Worm (Caenorhabditis elegans): ENCODE measurements around the gene F58E2.2.

Gene F58E2.2

DNA sequence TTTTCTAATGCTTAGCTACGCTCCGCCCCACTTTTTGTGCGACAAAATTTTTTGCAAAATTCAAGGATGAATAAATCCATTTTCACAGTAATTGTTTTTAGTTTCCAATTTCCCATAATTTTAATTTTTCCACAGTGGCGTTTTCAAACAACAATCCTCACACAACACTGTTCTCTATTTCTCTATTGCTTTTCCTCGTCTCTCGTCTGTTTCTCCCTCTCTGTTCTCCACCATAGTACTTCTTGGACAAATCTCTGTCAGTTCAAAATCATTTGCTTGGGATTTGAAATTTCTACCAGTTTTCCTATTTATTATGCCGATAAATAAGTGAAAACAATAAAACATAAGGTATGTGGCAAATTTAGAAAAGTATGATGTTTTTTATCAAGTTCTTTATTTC is 6.6 kb upstream of the F58E2.2 start, which contains the start of gene F58E2.4:
Gene F58E2.4, plus strand, starts transcription at position 134 of the 400 bp plus-strand sequence.
- TF ChIP-seq W03F9.2 (tag; optimal IDR thresholded peaks at IDR 0.05) (no peak), him-1 (tag; optimal IDR thresholded peaks at IDR 0.05) (no peak), dao-5 (tag; optimal IDR thresholded peaks at IDR 0.05) (no peak)

DNA sequence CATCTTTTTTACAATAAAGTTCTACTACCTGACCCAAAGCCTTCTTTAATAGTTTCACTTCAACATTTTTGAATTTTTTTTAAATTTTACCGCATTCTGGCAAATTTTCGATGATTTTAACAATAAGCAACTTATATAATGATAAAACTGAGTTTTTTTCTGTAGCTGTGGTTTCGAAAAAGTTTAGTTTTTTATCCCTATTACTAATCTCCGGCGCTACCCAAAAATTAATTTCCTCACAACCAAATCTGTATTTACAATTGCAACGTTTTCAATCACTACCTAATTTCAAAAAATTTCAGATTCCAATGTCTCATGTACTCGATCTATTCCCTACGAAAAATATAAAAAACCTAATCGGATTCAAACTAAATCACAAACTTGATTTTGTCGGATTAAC is 2.7 kb upstream of the F58E2.2 start, which contains the start of gene F58E2.3:
Gene F58E2.3, plus strand, starts transcription at position 301 of the 400 bp plus-strand sequence.
- no peak for TF ChIP-seq W03F9.2 (tag; optimal IDR thresholded peaks at IDR 0.05)
- no peak for TF ChIP-seq dao-5 (tag; optimal IDR thresholded peaks at IDR 0.05)
- no peak for TF ChIP-seq him-1 (tag; optimal IDR thresholded peaks at IDR 0.05)

DNA sequence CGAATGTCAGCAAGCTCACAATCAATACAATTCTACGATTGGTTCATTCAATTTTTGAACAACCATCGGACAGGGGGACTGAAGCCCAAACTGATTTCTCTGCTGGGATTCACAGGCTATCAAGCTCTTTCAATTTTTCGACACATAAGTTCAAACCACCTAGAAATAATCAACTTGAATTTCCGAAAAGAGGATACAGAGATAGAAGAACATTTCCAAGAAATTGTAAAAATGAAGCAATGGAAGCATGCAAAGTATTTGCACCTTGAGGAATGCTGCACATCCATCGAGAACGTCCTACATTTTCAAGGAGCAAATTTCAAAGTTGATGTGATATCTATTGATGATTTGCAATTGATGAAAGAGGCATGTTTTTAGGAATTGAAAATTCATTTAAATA is 2.1 kb upstream of the F58E2.2 start:
- no peak for TF ChIP-seq W03F9.2 (tag; optimal IDR thresholded peaks at IDR 0.05)
- no peak for TF ChIP-seq him-1 (tag; optimal IDR thresholded peaks at IDR 0.05)
- no peak for TF ChIP-seq dao-5 (tag; optimal IDR thresholded peaks at IDR 0.05)

DNA sequence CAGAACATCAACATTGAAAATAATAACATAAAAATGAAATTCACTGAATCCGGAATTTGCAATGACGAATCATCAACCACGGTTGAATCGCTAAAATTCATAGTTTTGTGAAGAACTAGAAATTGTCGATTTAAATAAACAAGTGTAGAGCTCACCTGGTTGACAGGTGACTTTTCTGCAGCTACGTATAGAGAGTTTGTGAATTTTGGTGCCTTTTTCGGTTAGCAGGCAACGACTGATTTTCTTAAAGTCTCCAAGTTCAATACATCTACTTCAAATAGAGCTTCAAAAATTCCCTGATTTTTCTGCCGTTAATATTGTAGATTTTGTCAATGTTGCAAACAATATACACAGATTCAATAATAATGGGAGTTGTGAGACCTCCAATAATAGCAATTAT is 7.3 kb downstream of the F58E2.2 start, which contains the start of gene srz-69:
Gene srz-69, minus strand, starts transcription at position 101 of the 400 bp plus-strand sequence.
- no peak for TF ChIP-seq him-1 (tag; optimal IDR thresholded peaks at IDR 0.05)
- TF ChIP-seq dao-5 (tag; optimal IDR thresholded peaks at IDR 0.05): no peak
- TF ChIP-seq W03F9.2 (tag; optimal IDR thresholded peaks at IDR 0.05): no peak

DNA sequence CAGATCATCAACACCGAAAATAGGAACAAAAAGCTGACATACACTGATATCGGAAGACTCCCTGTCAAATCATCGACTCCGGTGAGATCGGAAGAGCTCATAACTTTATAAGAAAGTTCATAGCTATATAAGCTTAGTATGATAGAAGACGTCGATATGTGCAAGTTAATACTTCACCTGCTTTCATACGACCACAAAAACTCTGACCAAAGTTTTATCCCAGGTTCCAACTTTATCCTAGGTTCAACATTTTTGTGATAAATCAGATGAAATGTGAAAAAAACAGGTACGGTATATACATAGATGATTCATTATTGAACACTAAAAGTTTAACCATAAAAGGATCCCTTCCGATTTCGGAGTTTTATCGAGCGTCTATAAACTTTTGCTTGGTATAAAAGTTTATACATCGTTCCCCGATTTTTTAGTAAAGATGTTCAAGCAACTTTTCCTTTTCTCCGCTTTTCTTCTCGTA is 9.1 kb downstream of the F58E2.2 start, which contains the start of the genes srz-70 and C09G12.5:
Gene srz-70, minus strand, starts transcription at position 101 of the 475 bp plus-strand sequence.
Gene C09G12.5, plus strand, starts transcription at position 425 of the 475 bp plus-strand sequence.
- TF ChIP-seq W03F9.2 (tag; optimal IDR thresholded peaks at IDR 0.05) (no peak), dao-5 (tag; optimal IDR thresholded peaks at IDR 0.05) (no peak), him-1 (tag; optimal IDR thresholded peaks at IDR 0.05) (no peak)

ce11 chrIV:3481760-3482159 is 11.9 kb downstream of the F58E2.2 start, which contains the start of gene srz-37:
Gene srz-37 (minus strand): TSS chrIV:3481860.
- TF ChIP-seq W03F9.2 (tag; optimal IDR thresholded peaks at IDR 0.05): no peak
- TF ChIP-seq him-1 (tag; optimal IDR thresholded peaks at IDR 0.05): no peak
- TF ChIP-seq dao-5 (tag; optimal IDR thresholded peaks at IDR 0.05): no peak

DNA sequence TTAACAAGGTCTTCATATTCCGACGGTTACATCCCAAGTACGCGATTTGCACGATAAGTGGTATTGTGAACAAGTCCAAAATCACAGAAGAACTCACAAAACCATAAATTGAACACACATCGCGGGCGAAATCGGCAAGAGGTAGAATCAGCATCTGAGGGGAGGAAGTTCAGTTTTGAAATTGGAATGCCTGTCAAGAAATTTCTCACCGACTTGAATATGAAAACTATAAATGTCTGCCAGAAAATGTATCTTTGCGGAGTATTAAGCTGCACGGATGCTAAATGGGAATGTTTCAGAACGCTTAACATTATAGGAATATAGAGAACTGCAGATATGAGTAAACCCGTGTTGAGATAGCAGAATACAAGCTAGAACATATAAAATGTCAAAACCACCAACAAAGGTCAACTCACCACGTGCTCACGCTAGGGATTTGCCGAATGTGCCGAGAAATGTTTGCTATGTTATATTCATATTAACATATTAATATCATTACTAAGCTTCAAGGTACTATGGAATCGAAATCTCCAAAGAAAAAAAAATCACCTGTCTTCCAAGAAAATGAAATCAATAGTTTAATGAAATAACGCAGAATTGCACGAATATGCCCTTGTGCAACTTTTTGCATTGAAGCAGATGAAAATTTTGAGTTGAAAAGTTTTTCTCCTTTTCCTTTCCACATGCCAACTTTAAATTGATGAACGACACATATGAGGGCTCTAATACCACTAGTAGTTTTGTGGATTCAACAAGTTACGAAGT is 12.5 kb downstream of the F58E2.2 start, which contains the start of gene srz-82:
Gene srz-82, plus strand, starts transcription at position 701 of the 765 bp plus-strand sequence.
- no peak for TF ChIP-seq him-1 (tag; optimal IDR thresholded peaks at IDR 0.05)

- TF ChIP-seq him-1 (tag; optimal IDR thresholded peaks at IDR 0.05) (no peak), dao-5 (tag; optimal IDR thresholded peaks at IDR 0.05) (no peak), W03F9.2 (tag; optimal IDR thresholded peaks at IDR 0.05) (no peak)
Observed at ce11 chrIV:3491477-3491876, 21.6 kb downstream of the F58E2.2 start, which contains the start of gene srz-78. Gene srz-78 (plus strand): TSS chrIV:3491777.

DNA sequence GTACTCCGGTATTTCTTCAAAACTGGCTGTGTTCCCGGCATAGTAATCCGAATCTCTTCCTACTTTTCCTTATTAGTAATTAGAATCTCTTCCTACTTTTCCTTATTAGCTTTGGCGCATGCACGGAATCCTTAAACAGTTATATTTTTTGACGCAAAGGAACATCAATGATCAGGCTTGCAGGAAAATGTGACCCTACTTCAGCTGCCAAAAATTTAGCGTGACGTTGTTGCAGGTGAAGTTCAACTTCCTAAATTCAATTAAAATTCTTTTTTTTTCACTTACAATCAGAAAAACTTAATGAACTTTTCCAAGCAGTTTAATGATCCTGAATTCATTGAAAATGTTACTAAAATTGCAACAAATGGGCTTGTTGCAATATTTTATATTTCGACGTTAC is 23.5 kb downstream of the F58E2.2 start, which contains the start of gene srz-79:
Gene srz-79, plus strand, starts transcription at position 301 of the 400 bp plus-strand sequence.
- TF ChIP-seq W03F9.2 (tag; optimal IDR thresholded peaks at IDR 0.05): no peak
- TF ChIP-seq dao-5 (tag; optimal IDR thresholded peaks at IDR 0.05): no peak
- no peak for TF ChIP-seq him-1 (tag; optimal IDR thresholded peaks at IDR 0.05)

DNA sequence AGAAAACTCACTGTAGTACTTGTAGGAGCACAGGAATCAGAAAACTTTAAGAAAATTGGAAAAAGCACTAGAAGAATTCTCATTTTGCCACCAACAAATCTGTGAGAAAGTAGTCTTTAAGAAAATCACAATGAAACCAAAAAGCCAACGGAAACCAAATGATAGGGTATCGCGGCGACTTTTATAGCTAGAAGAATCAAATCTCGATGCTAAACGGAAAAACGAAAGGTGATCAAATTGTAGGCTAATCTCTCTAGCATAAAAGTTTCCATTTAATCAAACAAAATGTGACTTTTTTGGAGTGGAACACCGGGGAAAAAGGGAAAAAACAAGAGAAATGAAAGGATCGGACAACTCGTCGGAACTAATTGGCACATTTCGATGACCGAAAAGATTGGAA is 26.5 kb downstream of the F58E2.2 start, which contains the start of gene C09G12.17:
Gene C09G12.17, minus strand, starts transcription at position 101 of the 400 bp plus-strand sequence.
- TF ChIP-seq dao-5 (tag; optimal IDR thresholded peaks at IDR 0.05): no peak
- TF ChIP-seq W03F9.2 (tag; optimal IDR thresholded peaks at IDR 0.05): no peak
- no peak for TF ChIP-seq him-1 (tag; optimal IDR thresholded peaks at IDR 0.05)

DNA sequence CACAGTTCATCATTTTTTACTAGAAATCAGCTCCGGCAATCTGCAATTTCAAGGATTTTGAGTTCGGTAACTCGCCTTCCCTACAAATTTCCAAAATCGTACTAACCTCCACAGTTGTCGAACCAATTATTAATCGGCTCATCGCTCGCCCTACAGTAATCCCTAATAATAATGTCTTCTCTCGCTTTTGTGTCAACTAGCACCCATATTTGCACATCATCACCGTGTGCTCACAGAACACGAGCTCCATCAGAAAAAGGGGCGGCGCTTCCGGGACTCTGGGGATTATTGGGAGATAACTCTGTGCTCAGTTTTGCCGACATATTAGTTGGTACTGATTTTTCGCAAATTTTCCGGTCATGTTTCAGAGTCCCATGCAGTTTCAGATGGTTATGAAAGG is 28.1 kb downstream of the F58E2.2 start, which contains the start of gene ceh-53:
Gene ceh-53, plus strand, starts transcription at position 301 of the 400 bp plus-strand sequence.
- no peak for TF ChIP-seq dao-5 (tag; optimal IDR thresholded peaks at IDR 0.05)

DNA sequence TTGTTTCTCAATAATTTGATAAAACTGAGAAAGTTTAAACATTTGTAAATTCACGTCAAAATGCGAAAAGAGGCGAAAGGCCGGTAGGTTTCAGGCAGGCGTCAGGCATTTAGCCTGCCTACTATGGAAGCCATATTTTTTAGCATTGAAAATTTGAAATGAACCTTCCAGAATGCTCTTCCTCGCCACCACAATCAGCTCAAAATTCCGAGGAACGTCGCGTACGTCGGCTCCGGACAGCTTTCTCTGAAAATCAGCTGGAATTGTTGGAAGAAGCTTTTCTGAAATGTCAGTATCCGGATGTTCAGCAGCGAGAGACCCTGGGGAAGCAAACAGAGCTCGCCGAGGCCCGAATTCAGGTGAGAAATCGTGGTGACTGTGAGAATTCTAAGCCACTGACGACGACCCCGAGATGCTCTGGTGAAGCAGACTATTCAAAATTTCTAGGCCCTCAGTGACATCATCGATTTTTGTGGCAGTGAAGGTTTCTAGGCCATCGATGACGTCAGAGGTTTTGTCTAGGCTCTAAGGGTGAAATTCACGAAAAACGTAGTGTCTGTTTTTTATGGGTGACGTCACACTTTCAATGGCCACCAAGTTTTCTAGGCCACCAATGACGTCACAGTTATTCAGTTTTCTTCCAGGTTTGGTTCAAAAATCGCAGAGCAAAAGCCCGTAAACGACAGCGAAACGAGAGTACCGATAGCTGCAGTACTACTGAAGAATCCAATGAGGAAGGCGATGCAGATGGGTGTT is 32.3 kb downstream of the F58E2.2 start:
- TF ChIP-seq dao-5 (tag; optimal IDR thresholded peaks at IDR 0.05) (no peak), W03F9.2 (tag; optimal IDR thresholded peaks at IDR 0.05) (no peak), him-1 (tag; optimal IDR thresholded peaks at IDR 0.05) (no peak)

DNA sequence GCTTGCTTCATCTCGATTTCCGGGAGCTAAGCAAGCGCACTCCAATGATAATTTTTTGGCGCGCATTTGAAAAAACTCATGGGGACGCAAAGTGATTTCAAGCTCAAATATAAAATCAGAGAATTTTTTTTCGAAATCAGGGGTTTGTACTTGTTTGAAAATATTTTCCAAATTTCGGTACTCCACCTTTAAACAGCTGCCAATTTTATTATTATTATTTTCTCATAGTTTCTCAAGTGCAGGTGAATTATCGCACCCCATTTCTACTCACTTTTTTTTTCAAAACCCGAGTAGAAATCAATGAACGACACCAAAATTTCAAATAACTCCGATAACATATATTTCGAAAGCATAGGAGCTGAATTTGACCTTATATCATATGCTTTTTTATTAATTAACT is 34.3 kb downstream of the F58E2.2 start, which contains the start of gene srz-83:
Gene srz-83, plus strand, starts transcription at position 301 of the 400 bp plus-strand sequence.
- no peak for TF ChIP-seq dao-5 (tag; optimal IDR thresholded peaks at IDR 0.05)
- no peak for TF ChIP-seq W03F9.2 (tag; optimal IDR thresholded peaks at IDR 0.05)
- TF ChIP-seq him-1 (tag; optimal IDR thresholded peaks at IDR 0.05): no peak
